Fruit fly (Drosophila melanogaster): Measurements from ENCODE around the gene CG4325.
A peak's percentile ranks its signal among the peaks of the same experiment; 100 is the strongest.

Gene CG4325

dm6 chrX:2070708-2071063 lies 27.1 kb upstream of the CG4325 start (continued):
- TF ChIP-seq sima (GFP tag; optimal IDR thresholded peaks at IDR 0.05) (no peak), CG10959 (GFP tag; IDR thresholded peaks at IDR 0.05) (0 out of 2 replicates have a peak, but pooled peaks have one; percentile 13), Sin3A (optimal IDR thresholded peaks at IDR 0.05) (no peak), CrebB (tag; optimal IDR thresholded peaks at IDR 0.05) (no peak), CG11696 (GFP tag; IDR thresholded peaks at IDR 0.05) (peak; percentile 41; the same call in 1 of the 2 replicates), nom (GFP tag; optimal IDR thresholded peaks at IDR 0.05) (peak; percentile 11), CG9609 (GFP tag; optimal IDR thresholded peaks at IDR 0.05) (peak; percentile 23), unc-4 (GFP tag; IDR thresholded peaks at IDR 0.05; ENCODE audit: partially characterized antibody) (no peak), CG18262 (tag; optimal IDR thresholded peaks at IDR 0.05) (peak; percentile 39), Hr39 (optimal IDR thresholded peaks at IDR 0.05) (no peak), Ravus (GFP tag; IDR thresholded peaks at IDR 0.05) (peak; percentile 20), CG10654 (GFP tag; optimal IDR thresholded peaks at IDR 0.05) (peak; percentile 12), CG13296 (GFP tag; optimal IDR thresholded peaks at IDR 0.05) (peak; percentile 68), ro (GFP tag; IDR thresholded peaks at IDR 0.05) (0 out of 2 replicates have a peak, but pooled peaks have one; percentile 44), Tbp (GFP tag; optimal IDR thresholded peaks at IDR 0.05) (no peak), CG10431 (GFP tag; optimal IDR thresholded peaks at IDR 0.05) (no peak), CG5180 (GFP tag; optimal IDR thresholded peaks at IDR 0.05) (peak; percentile 38), az2 (GFP tag; optimal IDR thresholded peaks at IDR 0.05) (peak; percentile 13), CG14014 (GFP tag; IDR thresholded peaks at IDR 0.05) (peak; percentile 69), CG14710 (tag; optimal IDR thresholded peaks at IDR 0.05) (no peak), fru (optimal IDR thresholded peaks at IDR 0.05) (no peak), zen2 (GFP tag; IDR thresholded peaks at IDR 0.05; ENCODE audit: partially characterized antibody) (no peak), Chrac-16 (GFP tag; optimal IDR thresholded peaks at IDR 0.05) (peak; percentile 11), CG4282 (GFP tag; optimal IDR thresholded peaks at IDR 0.05) (no peak), CG32767 (GFP tag; IDR thresholded peaks at IDR 0.05) (peak; percentile 49; the same call in 1 of the 2 replicates), Neu2 (GFP tag; optimal IDR thresholded peaks at IDR 0.05; ENCODE audit: borderline replicate concordance) (no peak), tna (GFP tag; IDR thresholded peaks at IDR 0.05; ENCODE audit: partially characterized antibody) (no peak), CG2678 (tag; optimal IDR thresholded peaks at IDR 0.05) (peak; percentile 78), Ada2b (GFP tag; IDR thresholded peaks at IDR 0.05) (peak; percentile 76), Dip3 (GFP tag; optimal IDR thresholded peaks at IDR 0.05) (peak; percentile 52), vnd (GFP tag; IDR thresholded peaks at IDR 0.05; ENCODE audit: partially characterized antibody) (no peak), br (optimal IDR thresholded peaks at IDR 0.05) (no peak), D19B (GFP tag; optimal IDR thresholded peaks at IDR 0.05) (peak; percentile 78), Dref (GFP tag; IDR thresholded peaks at IDR 0.05) (no peak), Hr3 (GFP tag; optimal IDR thresholded peaks at IDR 0.05) (peak; percentile 11), NfI (GFP tag; optimal IDR thresholded peaks at IDR 0.05) (peak; percentile 52), ATbp (GFP tag; optimal IDR thresholded peaks at IDR 0.05) (peak; percentile 46), Dad (GFP tag; optimal IDR thresholded peaks at IDR 0.05) (peak; percentile 7), Pdp1 (GFP tag; optimal IDR thresholded peaks at IDR 0.05) (peak; percentile 24 to 61), pfk (GFP tag; optimal IDR thresholded peaks at IDR 0.05) (no peak), CG8290 (GFP tag; optimal IDR thresholded peaks at IDR 0.05) (peak; percentile 45), CG8290 (tag; optimal IDR thresholded peaks at IDR 0.05) (peak in 1 of 2 experiments; percentile 75), hbn (GFP tag; IDR thresholded peaks at IDR 0.05; ENCODE audit: partially characterized antibody) (no peak), eyg (GFP tag; optimal IDR thresholded peaks at IDR 0.05) (peak; percentile 58), lab (GFP tag; optimal IDR thresholded peaks at IDR 0.05) (peak; percentile 82), CG12299 (tag; optimal IDR thresholded peaks at IDR 0.05) (no peak), kay (GFP tag; optimal IDR thresholded peaks at IDR 0.05) (peak; percentile 98), mld (GFP tag; IDR thresholded peaks at IDR 0.05; ENCODE audit: partially characterized antibody) (no peak), wdn (GFP tag; IDR thresholded peaks at IDR 0.05) (peak; percentile 65), HmgZ (tag; optimal IDR thresholded peaks at IDR 0.05) (peak; percentile 53), MESR4 (GFP tag; optimal IDR thresholded peaks at IDR 0.05) (no peak), Fer1 (GFP tag; optimal IDR thresholded peaks at IDR 0.05) (peak; percentile 82)
